Worm (Caenorhabditis elegans): ENCODE data around the gene ret-1.

The ret-1 gene

DNA sequence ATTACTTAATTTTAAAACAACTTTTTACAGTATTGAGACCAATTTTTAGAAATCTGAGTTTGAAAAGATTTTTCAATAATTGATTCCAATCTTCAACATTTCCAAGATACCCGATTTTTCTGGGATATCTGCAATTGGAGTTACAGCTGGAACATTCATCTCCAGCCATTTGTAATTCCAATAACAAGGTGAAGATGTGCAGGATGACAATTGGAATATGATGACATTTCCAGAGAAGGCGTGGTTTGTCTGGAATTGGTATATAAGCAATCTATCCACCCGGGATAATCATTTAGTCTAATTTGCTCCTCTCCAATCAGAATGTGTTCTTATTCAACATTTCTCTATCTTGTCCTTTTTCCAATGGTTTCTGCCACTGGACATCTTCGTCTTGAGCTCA, 66.1 kb downstream of the ret-1 start, which contains the start of gene Y50E8A.11:
Gene Y50E8A.11 (plus strand): TSS at position 301 of the 400 bp plus-strand sequence.
- TF ChIP-seq tbx-11 (GFP tag; IDR thresholded peaks at IDR 0.05), result no peak
- TF ChIP-seq ama-1 (optimal IDR thresholded peaks at IDR 0.05), result no peak
- no peak for TF ChIP-seq B0310.2 (tag; optimal IDR thresholded peaks at IDR 0.05)
- TF ChIP-seq sea-1 (GFP tag; conservative IDR thresholded peaks at IDR 0.05), result no peak
- TF ChIP-seq ceh-36 (tag; optimal IDR thresholded peaks at IDR 0.05), result no peak
- TF ChIP-seq scrt-1 (GFP tag; IDR thresholded peaks at IDR 0.05), result no peak
- no peak for TF ChIP-seq ets-7 (tag; optimal IDR thresholded peaks at IDR 0.05)
- TF ChIP-seq hmbx-1 (tag; optimal IDR thresholded peaks at IDR 0.05), result no peak

DNA sequence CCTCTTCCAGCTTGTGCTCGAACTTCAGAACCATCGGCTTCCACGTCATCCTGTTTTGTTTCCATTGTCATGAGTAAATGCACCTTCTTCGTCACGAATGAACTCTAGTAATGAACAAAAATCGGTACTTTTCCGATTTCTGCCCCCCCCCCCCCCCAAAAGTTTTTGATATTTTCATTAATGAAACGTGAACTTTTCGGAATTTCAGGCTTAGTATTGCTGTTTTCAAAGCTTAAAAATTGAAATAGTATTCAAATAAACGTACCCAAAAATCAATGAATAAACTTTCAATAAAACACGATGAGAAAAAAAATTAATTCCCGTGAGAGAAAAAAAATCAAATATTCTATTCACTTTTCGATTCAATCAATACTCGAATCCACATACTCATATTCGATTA, 67.6 kb downstream of the ret-1 start, which contains the start of the genes scrm-7 and Y50E8A.10:
Gene scrm-7 (minus strand): TSS at position 101 of the 400 bp plus-strand sequence.
Gene Y50E8A.10 (plus strand): TSS at position 353 of the 400 bp plus-strand sequence.
- TF ChIP-seq ceh-36 (tag; optimal IDR thresholded peaks at IDR 0.05) (no peak), sea-1 (GFP tag; conservative IDR thresholded peaks at IDR 0.05) (no peak), aly-1 (tag; optimal IDR thresholded peaks at IDR 0.05) (no peak)
